Worm (Caenorhabditis elegans): Measurements from ENCODE around the gene C07G1.15.

DNA sequence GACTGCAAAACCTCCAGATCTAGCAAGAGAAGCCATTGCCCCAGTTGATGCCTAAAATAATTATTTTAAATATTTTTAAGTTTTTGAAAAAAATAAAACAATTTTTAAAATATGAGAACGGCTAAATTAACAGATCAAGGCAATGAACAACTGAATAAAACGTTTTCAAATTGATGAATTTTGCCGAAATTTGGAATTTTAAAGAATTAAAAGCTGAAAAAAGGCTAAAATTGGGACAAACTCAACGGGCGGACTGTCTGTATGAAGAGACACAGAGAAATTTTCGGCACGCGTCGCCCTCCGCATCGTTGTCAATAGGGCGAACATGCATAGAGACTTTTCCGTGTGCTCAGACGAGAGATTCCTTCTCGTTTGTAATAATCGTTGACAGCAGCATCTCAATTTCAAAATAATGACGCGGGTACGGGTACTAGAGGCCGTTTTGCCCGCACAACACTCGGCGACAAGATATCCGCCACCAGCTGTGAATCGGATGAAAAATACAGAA is 33.7 kb upstream of the C07G1.15 start, which contains the start of the genes isp-1 and islo-1:
- TF ChIP-seq unc-55 (GFP tag; optimal IDR thresholded peaks at IDR 0.05): peak; percentile 17
- TF ChIP-seq elt-4 (tag; optimal IDR thresholded peaks at IDR 0.05): no peak
- TF ChIP-seq pag-3 (tag; optimal IDR thresholded peaks at IDR 0.05; ENCODE audit: borderline replicate concordance): no peak
- peak; percentile 55 for TF ChIP-seq tbx-2 (tag; optimal IDR thresholded peaks at IDR 0.05)
- TF ChIP-seq rnt-1 (tag; optimal IDR thresholded peaks at IDR 0.05): peak; percentile 50
- no peak for TF ChIP-seq nhr-11 (tag; optimal IDR thresholded peaks at IDR 0.05)
- no peak for TF ChIP-seq madf-2 (tag; optimal IDR thresholded peaks at IDR 0.05)
- TF ChIP-seq hlh-8 (tag; optimal IDR thresholded peaks at IDR 0.05): no peak
- TF ChIP-seq ets-4 (tag; optimal IDR thresholded peaks at IDR 0.05): no peak
- no peak for TF ChIP-seq ceh-22 (tag; optimal IDR thresholded peaks at IDR 0.05)
- no peak for TF ChIP-seq npax-4 (tag; optimal IDR thresholded peaks at IDR 0.05)
- TF ChIP-seq ceh-14 (tag; optimal IDR thresholded peaks at IDR 0.05): no peak
- TF ChIP-seq unc-86 (tag; optimal IDR thresholded peaks at IDR 0.05): no peak
- peak; percentile 60 for TF ChIP-seq nfya-1 (tag; optimal IDR thresholded peaks at IDR 0.05)
